Worm (Caenorhabditis elegans) whole organism, L2 larva: ENCODE measurements around the gene T10D4.14.

Experiments
- snpc-4 ChIP-seq: fragments of 150-350 bp; optimal IDR thresholded peaks from 2 replicates; lab custom pipeline; 2014; ENCODE audit warnings: missing biosample characterization, missing genetic modification characterization
- unc-55 ChIP-seq: fragments of 150-350 bp; sonication (generic microtip); optimal IDR thresholded peaks from 3 replicates; lab custom pipeline; 2014; ENCODE audit warnings: missing biosample characterization, missing genetic modification reagents, missing genetic modification characterization

- TF ChIP-seq unc-55 (GFP tag; lab: Kevin White, UChicago) (no peak), snpc-4 (tag; lab: Kevin White, UChicago) (no peak)
These were observed 20.7 kb upstream of the T10D4.14 start, which contains the start of gene Y27F2A.10 for ce11 chrII:3172176-3172575.
